Fruit fly (Drosophila melanogaster) whole organism, embryonic: Measurements from ENCODE around the gene prt.

ENCODE experiments used
- Ada2b ChIP-seq: fragments of 200-800 bp; sonication (Bioruptor generic); IDR thresholded peaks from 2 replicates; pipeline ENCODE4 v1.3.6; 2022; ENCODE audit warnings: missing biosample characterization, missing genetic modification characterization
- Aef1 ChIP-seq: fragments of 200-800 bp; sonication (Bioruptor generic); IDR thresholded peaks from 3 replicates; pipeline ENCODE4 v1.3.6; 2022; ENCODE audit warnings: missing biosample characterization, missing genetic modification characterization
- Atf3 ChIP-seq: fragments of 200-800 bp; sonication (Bioruptor generic); optimal IDR thresholded peaks from 3 replicates; lab custom pipeline; 2016; ENCODE audit warnings: missing biosample characterization, missing genetic modification characterization
- Blimp-1 ChIP-seq: fragments of 200-800 bp; sonication (Bioruptor generic); optimal IDR thresholded peaks from 3 replicates; lab custom pipeline; 2018; ENCODE audit warnings: missing biosample characterization, missing genetic modification characterization, mild to moderate bottlenecking, moderate library complexity, missing genetic modification reagents
- CG10209 ChIP-seq: fragments of 200-800 bp; sonication (Bioruptor generic); optimal IDR thresholded peaks from 3 replicates; lab custom pipeline; 2017; ENCODE audit warnings: missing biosample characterization, mild to moderate bottlenecking, missing genetic modification characterization, missing genetic modification reagents
- CG1024 ChIP-seq: fragments of 200-800 bp; sonication (Bioruptor generic); IDR thresholded peaks from 2 replicates; pipeline ENCODE4 v1.3.6; 2022; ENCODE audit warnings: missing biosample characterization, missing genetic modification characterization
- CG10366 ChIP-seq: fragments of 200-800 bp; sonication (Bioruptor generic); IDR thresholded peaks from 2 replicates; pipeline ENCODE4 v1.3.6; 2022; ENCODE audit warnings: missing biosample characterization, missing genetic modification characterization
- CG10431 ChIP-seq: fragments of 200-800 bp; sonication (Bioruptor generic); optimal IDR thresholded peaks from 3 replicates; lab custom pipeline; 2018; ENCODE audit warnings: missing biosample characterization, mild to moderate bottlenecking, missing genetic modification characterization
- CG11085 ChIP-seq: fragments of 200-800 bp; sonication (Bioruptor generic); IDR thresholded peaks from 2 replicates; pipeline ENCODE4 v1.3.6; 2022; ENCODE audit warnings: missing biosample characterization, missing genetic modification characterization
- CG12071 ChIP-seq: fragments of 200-800 bp; sonication (Bioruptor generic); optimal IDR thresholded peaks from 3 replicates; lab custom pipeline; 2018; ENCODE audit warnings: missing biosample characterization, mild to moderate bottlenecking, missing genetic modification characterization
- CG12659 ChIP-seq: fragments of 200-800 bp; sonication (Bioruptor generic); optimal IDR thresholded peaks from 3 replicates; lab custom pipeline; 2017; ENCODE audit warnings: mild to moderate bottlenecking, missing biosample characterization, missing genetic modification reagents, missing genetic modification characterization
- CG15601 ChIP-seq: fragments of 200-800 bp; sonication (Bioruptor generic); optimal IDR thresholded peaks from 3 replicates; lab custom pipeline; 2019; ENCODE audit warnings: missing biosample characterization, mild to moderate bottlenecking, missing genetic modification characterization, moderate library complexity
- CG15696 ChIP-seq: fragments of 200-800 bp; sonication (Bioruptor generic); optimal IDR thresholded peaks from 2 replicates; lab custom pipeline; 2019; ENCODE audit warnings: missing biosample characterization, mild to moderate bottlenecking, missing genetic modification characterization, moderate library complexity
- CG1602 ChIP-seq: fragments of 200-800 bp; sonication (Bioruptor generic); optimal IDR thresholded peaks from 3 replicates; lab custom pipeline; 2016; ENCODE audit warnings: missing biosample characterization, missing genetic modification characterization
- CG16779 ChIP-seq: fragments of 200-800 bp; sonication (Bioruptor generic); IDR thresholded peaks from 2 replicates; pipeline ENCODE4 v1.3.6; 2022; ENCODE audit warnings: missing biosample characterization, missing genetic modification characterization
- CG16815 ChIP-seq: fragments of 200-800 bp; sonication (Bioruptor generic); optimal IDR thresholded peaks from 3 replicates; lab custom pipeline; 2017; ENCODE audit warnings: missing biosample characterization, mild to moderate bottlenecking, missing genetic modification characterization
- CG2120 ChIP-seq: fragments of 200-800 bp; sonication (Bioruptor generic); optimal IDR thresholded peaks from 3 replicates; lab custom pipeline; 2016; ENCODE audit warnings: missing biosample characterization, missing genetic modification characterization
- CG2199 ChIP-seq: fragments of 200-800 bp; sonication (Bioruptor generic); IDR thresholded peaks from 3 replicates; pipeline ENCODE4 v1.3.6; 2022; ENCODE audit warnings: missing biosample characterization, missing genetic modification characterization
- CG31441 ChIP-seq: fragments of 200-800 bp; sonication (Bioruptor generic); IDR thresholded peaks from 2 replicates; pipeline ENCODE4 v1.3.6; 2022; ENCODE audit warnings: missing biosample characterization, missing genetic modification characterization
- CG34224 ChIP-seq: fragments of 200-800 bp; sonication (Bioruptor generic); IDR thresholded peaks from 3 replicates; pipeline ENCODE4 v1.3.6; 2022; ENCODE audit warnings: missing biosample characterization, missing genetic modification characterization; ENCODE audit not compliant: partially characterized antibody
- CG6254 ChIP-seq: fragments of 200-800 bp; sonication (Bioruptor generic); optimal IDR thresholded peaks from 3 replicates; lab custom pipeline; 2017; ENCODE audit warnings: mild to moderate bottlenecking, missing biosample characterization, missing genetic modification reagents, missing genetic modification characterization
- CG9215 ChIP-seq: fragments of 200-800 bp; sonication (Bioruptor generic); IDR thresholded peaks from 2 replicates; pipeline ENCODE4 v1.3.6; 2022; ENCODE audit warnings: missing biosample characterization, missing genetic modification characterization
- Camta ChIP-seq: fragments of 200-800 bp; sonication (Bioruptor generic); optimal IDR thresholded peaks from 2 replicates; lab custom pipeline; 2016; ENCODE audit warnings: missing biosample characterization, missing genetic modification characterization
- Dip3 ChIP-seq: fragments of 200-800 bp; sonication (Bioruptor generic); optimal IDR thresholded peaks from 3 replicates; lab custom pipeline; 2016; ENCODE audit warnings: missing biosample characterization, missing genetic modification characterization
- Hr39 ChIP-seq: fragments of >200 bp; optimal IDR thresholded peaks from 2 replicates; lab custom pipeline; 2017
- Hr78 ChIP-seq, 2 experiments: fragments of 200-800 bp in 1 of 2; fragments of >200 bp in 1 of 2; sonication (Bioruptor generic) in 1 of 2; optimal IDR thresholded peaks; 2 replicates each; lab custom pipeline; 2017 to 2019; ENCODE audit warnings: missing biosample characterization in 2 of 2, missing genetic modification characterization in 2 of 2, mild to moderate bottlenecking in 1 of 2, moderate library complexity in 1 of 2
- Med ChIP-seq: fragments of 200-800 bp; sonication (Bioruptor generic); peaks from one replicate; lab custom pipeline; 2016; ENCODE audit warnings: missing biosample characterization, missing genetic modification characterization, mild to moderate bottlenecking, inconsistent platforms, moderate library complexity
- Mrtf ChIP-seq: fragments of 200-800 bp; sonication (Bioruptor generic); IDR thresholded peaks from 3 replicates; pipeline ENCODE4 v1.3.6; 2022; ENCODE audit warnings: missing biosample characterization, missing genetic modification characterization
- Nf-YC ChIP-seq: fragments of 200-800 bp; optimal IDR thresholded peaks from 3 replicates; lab custom pipeline; 2019; ENCODE audit warnings: missing biosample characterization, mild to moderate bottlenecking, missing genetic modification characterization, moderate library complexity
- TFAM ChIP-seq: fragments of 200-800 bp; sonication (Bioruptor generic); optimal IDR thresholded peaks from 2 replicates; lab custom pipeline; 2017; ENCODE audit warnings: missing biosample characterization, missing genetic modification characterization, inconsistent platforms
- Xrp1 ChIP-seq: fragments of 200-800 bp; sonication (Bioruptor generic); IDR thresholded peaks from 2 replicates; pipeline ENCODE4 v1.3.6; 2022; ENCODE audit warnings: missing biosample characterization, missing genetic modification characterization
- ap ChIP-seq: fragments of 200-800 bp; sonication (Bioruptor generic); IDR thresholded peaks from 2 replicates; pipeline ENCODE4 v1.3.6; 2022; ENCODE audit warnings: missing biosample characterization, missing genetic modification characterization
- br ChIP-seq: fragments of >200 bp; optimal IDR thresholded peaks from 2 replicates; lab custom pipeline; 2017
- croc ChIP-seq: fragments of 200-800 bp; sonication (Bioruptor generic); conservative IDR thresholded peaks from 3 replicates; pipeline ENCODE4 v1.3.6; 2022; ENCODE audit warnings: missing biosample characterization, missing genetic modification characterization
- da ChIP-seq: fragments of 200-800 bp; sonication (Bioruptor generic); optimal IDR thresholded peaks from 2 replicates; lab custom pipeline; 2016; ENCODE audit warnings: missing biosample characterization, missing genetic modification characterization
- gcm2 ChIP-seq: fragments of 200-800 bp; sonication (Bioruptor generic); optimal IDR thresholded peaks from 2 replicates; lab custom pipeline; 2016; ENCODE audit warnings: missing biosample characterization, missing genetic modification characterization
- insv ChIP-seq, 2 experiments: fragments of 200-800 bp; sonication (Bioruptor generic); optimal IDR thresholded peaks; 3 replicates each; lab custom pipeline; 2016 to 2018; ENCODE audit warnings: missing biosample characterization in 2 of 2, missing genetic modification characterization in 2 of 2
- kah ChIP-seq: fragments of 200-800 bp; sonication (Bioruptor generic); optimal IDR thresholded peaks from 2 replicates; lab custom pipeline; 2018; ENCODE audit warnings: missing biosample characterization, mild to moderate bottlenecking, missing genetic modification characterization
- lov ChIP-seq, 2 experiments: fragments of 200-800 bp in 1 of 2; fragments of >200 bp in 1 of 2; sonication (Bioruptor generic) in 1 of 2; IDR thresholded peaks in 1 of 2; optimal IDR thresholded peaks in 1 of 2; 2 replicates in 1 of 2; 3 replicates in 1 of 2; pipeline versions ENCODE4 v1.3.6 to Lab custom; 2017 to 2022; ENCODE audit warnings: missing biosample characterization in 1 of 2, missing genetic modification characterization in 1 of 2
- mld ChIP-seq: fragments of 200-800 bp; sonication (Bioruptor generic); IDR thresholded peaks from 3 replicates; pipeline ENCODE4 v1.3.6; 2022; ENCODE audit warnings: missing biosample characterization, missing genetic modification characterization; ENCODE audit not compliant: partially characterized antibody
- pb ChIP-seq: fragments of 200-800 bp; sonication (Bioruptor generic); optimal IDR thresholded peaks from 3 replicates; lab custom pipeline; 2016; ENCODE audit warnings: missing biosample characterization, missing genetic modification characterization
- peb ChIP-seq: fragments of 200-800 bp; sonication (Bioruptor generic); IDR thresholded peaks from 2 replicates; pipeline ENCODE4 v1.3.6; 2022; ENCODE audit warnings: missing biosample characterization, missing genetic modification characterization
- pros ChIP-seq: fragments of 200-800 bp; sonication (Bioruptor generic); optimal IDR thresholded peaks from 3 replicates; lab custom pipeline; 2019; ENCODE audit warnings: missing biosample characterization, mild to moderate bottlenecking, missing genetic modification characterization, moderate library complexity
- ro ChIP-seq: fragments of 200-800 bp; sonication (Bioruptor generic); IDR thresholded peaks from 2 replicates; pipeline ENCODE4 v1.3.6; 2022; ENCODE audit warnings: missing biosample characterization, missing genetic modification characterization
- sima ChIP-seq: fragments of 200-800 bp; sonication (Bioruptor generic); optimal IDR thresholded peaks from 2 replicates; lab custom pipeline; 2016; ENCODE audit warnings: missing biosample characterization, missing genetic modification characterization
- tna ChIP-seq: fragments of 200-800 bp; sonication (Bioruptor generic); IDR thresholded peaks from 2 replicates; pipeline ENCODE4 v1.3.6; 2022; ENCODE audit warnings: missing biosample characterization, missing genetic modification characterization; ENCODE audit not compliant: partially characterized antibody
- trh ChIP-seq: fragments of 200-800 bp; sonication (Bioruptor generic); optimal IDR thresholded peaks from 2 replicates; lab custom pipeline; 2016; ENCODE audit warnings: missing biosample characterization, missing genetic modification characterization
- tup ChIP-seq: fragments of 200-800 bp; sonication (Bioruptor generic); optimal IDR thresholded peaks from 2 replicates; lab custom pipeline; 2016; ENCODE audit warnings: missing biosample characterization, mild to moderate bottlenecking, missing genetic modification characterization, moderate library complexity
- wdn ChIP-seq: fragments of 200-800 bp; sonication (Bioruptor generic); IDR thresholded peaks from 2 replicates; pipeline ENCODE4 v1.3.6; 2022; ENCODE audit warnings: missing biosample characterization, missing genetic modification characterization
- wor ChIP-seq: fragments of 200-800 bp; sonication (Bioruptor generic); IDR thresholded peaks from 2 replicates; pipeline ENCODE4 v1.3.6; 2022; ENCODE audit warnings: missing biosample characterization, missing genetic modification characterization
- zen ChIP-seq: fragments of 200-800 bp; sonication (Bioruptor generic); optimal IDR thresholded peaks from 3 replicates; lab custom pipeline; 2018; ENCODE audit warnings: missing biosample characterization, mild to moderate bottlenecking, missing genetic modification characterization, moderate library complexity

prt gene

dm6 chr3R:23726740-23727139 is 27.9 kb upstream of the prt start (continued):
- TF ChIP-seq peb (GFP tag; lab: Robert Waterston, UW) (no peak), Nf-YC (tag; lab: Kevin White, UChicago) (peak; percentile 35), trh (GFP tag; lab: Kevin White, UChicago) (no peak), Hr39 (lab: Kevin White, UChicago) (no peak), ro (GFP tag; lab: Robert Waterston, UW) (no peak), tna (GFP tag; lab: Robert Waterston, UW) (no peak), CG10431 (GFP tag; lab: Kevin White, UChicago) (no peak), CG15696 (peak; percentile 28), zen (tag; lab: Kevin White, UChicago) (peak; percentile 41), da (no peak), CG34224 (no peak), gcm2 (peak; percentile 54), CG10366 (GFP tag; lab: Robert Waterston, UW) (peak; percentile 77), CG16815 (peak; percentile 66), CG9215 (peak; percentile 72), sima (GFP tag; lab: Kevin White, UChicago) (peak; percentile 22), CG2120 (GFP tag; lab: Kevin White, UChicago) (peak; percentile 95), CG6254 (no peak), mld (no peak), TFAM (no peak), CG15601 (tag; lab: Kevin White, UChicago) (no peak), Hr78 (GFP tag; optimal IDR thresholded peaks at IDR 0.05; lab: Kevin White, UChicago) (no peak), br (lab: Kevin White, UChicago) (no peak), CG10209 (peak; percentile 75), ap (GFP tag; lab: Robert Waterston, UW) (peak; percentile 46), Dip3 (peak; percentile 85), lov (optimal IDR thresholded peaks at IDR 0.05; lab: Kevin White, UChicago) (no peak), lov (GFP tag; IDR thresholded peaks at IDR 0.05; lab: Robert Waterston, UW) (no peak), kah (GFP tag; lab: Kevin White, UChicago) (no peak), Aef1 (GFP tag; lab: Robert Waterston, UW) (peak; percentile 80), Blimp-1 (peak; percentile 57), Med (GFP tag; lab: Kevin White, UChicago) (peak; percentile 95), Mrtf (GFP tag; lab: Robert Waterston, UW) (peak; percentile 67; the same call in 1 of the 3 replicates), pb (no peak), pros (GFP tag; lab: Kevin White, UChicago) (no peak), tup (GFP tag; lab: Kevin White, UChicago) (peak; percentile 40), CG11085 (GFP tag; lab: Robert Waterston, UW) (peak; percentile 62; the same call in 1 of the 2 replicates), Ada2b (GFP tag; lab: Robert Waterston, UW) (peak; percentile 85), CG1024 (GFP tag; lab: Robert Waterston, UW) (no peak; the same call in 1 of the 2 replicates), CG1602 (peak; percentile 59), CG2199 (GFP tag; lab: Robert Waterston, UW) (no peak), Atf3 (GFP tag; lab: Kevin White, UChicago) (no peak), CG16779 (GFP tag; lab: Robert Waterston, UW) (0 out of 2 replicates have a peak, but pooled peaks have one; percentile 64), croc (GFP tag; lab: Robert Waterston, UW) (peak; percentile 28; the same call in 2 of the 3 replicates), wdn (GFP tag; lab: Robert Waterston, UW) (peak; percentile 80), Xrp1 (GFP tag; lab: Robert Waterston, UW) (peak; percentile 75), CG12659 (GFP tag; lab: Kevin White, UChicago) (peak; percentile 86), CG31441 (GFP tag; lab: Robert Waterston, UW) (peak; percentile 77), insv (GFP tag; optimal IDR thresholded peaks at IDR 0.05; lab: Kevin White, UChicago) (no peak), CG12071 (peak; percentile 60), Camta (GFP tag; lab: Kevin White, UChicago) (peak; percentile 57), wor (GFP tag; lab: Robert Waterston, UW) (0 out of 2 replicates have a peak, but pooled peaks have one; percentile 34)
